Fruit fly (Drosophila melanogaster): ENCODE measurements around the gene mtDNA-helicase.
A peak's percentile ranks its signal among the peaks of the same experiment; 100 is the strongest.

The mtDNA-helicase gene

dm6 chr2L:9897296-9897695, 4.0 kb upstream of the mtDNA-helicase start, which contains the start of gene RpS2 (continued):
- TF ChIP-seq Ssrp (tag; optimal IDR thresholded peaks at IDR 0.05) (no peak), phol (tag; optimal IDR thresholded peaks at IDR 0.05) (peak; percentile 96), Gug (GFP tag; IDR thresholded peaks at IDR 0.05) (peak; percentile 8; the same call in 1 of the 4 replicates), ap (GFP tag; IDR thresholded peaks at IDR 0.05) (no peak), CG4424 (GFP tag; optimal IDR thresholded peaks at IDR 0.05) (no peak), CG10654 (GFP tag; optimal IDR thresholded peaks at IDR 0.05) (no peak), repo (GFP tag; optimal IDR thresholded peaks at IDR 0.05) (no peak), Dek (tag; optimal IDR thresholded peaks at IDR 0.05) (peak; percentile 21), Hey (tag; optimal IDR thresholded peaks at IDR 0.05) (no peak), CG18599 (GFP tag; optimal IDR thresholded peaks at IDR 0.05) (no peak), NC2β (GFP tag; optimal IDR thresholded peaks at IDR 0.05) (peak; percentile 83), CG1647 (GFP tag; optimal IDR thresholded peaks at IDR 0.05) (no peak), CG13775 (GFP tag; optimal IDR thresholded peaks at IDR 0.05) (no peak), Bgb (GFP tag; IDR thresholded peaks at IDR 0.05; ENCODE audit: partially characterized antibody) (peak; percentile 100), CG10565 (GFP tag; optimal IDR thresholded peaks at IDR 0.05) (no peak), odd (GFP tag; optimal IDR thresholded peaks at IDR 0.05) (no peak), CG34376 (GFP tag; optimal IDR thresholded peaks at IDR 0.05) (peak; percentile 50), NK7.1 (GFP tag; optimal IDR thresholded peaks at IDR 0.05) (no peak), CG6854 (GFP tag; optimal IDR thresholded peaks at IDR 0.05) (peak; percentile 26), Ets65A (GFP tag) (no peak), onecut (GFP tag; IDR thresholded peaks at IDR 0.05) (peak; percentile 47; the same call in 1 of the 2 replicates), rib (GFP tag; IDR thresholded peaks at IDR 0.05) (no peak; the same call in 1 of the 2 replicates), mld (GFP tag; IDR thresholded peaks at IDR 0.05; ENCODE audit: partially characterized antibody) (peak; percentile 98), dpn (GFP tag; optimal IDR thresholded peaks at IDR 0.05) (peak; percentile 24 to 26), tio (GFP tag; optimal IDR thresholded peaks at IDR 0.05) (no peak), vvl (GFP tag; IDR thresholded peaks at IDR 0.05) (peak; percentile 69), CG1832 (GFP tag; optimal IDR thresholded peaks at IDR 0.05) (no peak), CG12769 (tag; optimal IDR thresholded peaks at IDR 0.05) (peak; percentile 65), kay (GFP tag; optimal IDR thresholded peaks at IDR 0.05) (no peak), CG32532 (GFP tag; IDR thresholded peaks at IDR 0.05) (peak; percentile 58), Neu2 (GFP tag; optimal IDR thresholded peaks at IDR 0.05; ENCODE audit: borderline replicate concordance) (no peak), zfh2 (GFP tag; optimal IDR thresholded peaks at IDR 0.05) (peak; percentile 11), tna (GFP tag; IDR thresholded peaks at IDR 0.05; ENCODE audit: partially characterized antibody) (peak; percentile 97), vnd (GFP tag; IDR thresholded peaks at IDR 0.05; ENCODE audit: partially characterized antibody) (peak; percentile 98), tup (GFP tag; optimal IDR thresholded peaks at IDR 0.05) (no peak), Opbp (GFP tag; IDR thresholded peaks at IDR 0.05; ENCODE audit: partially characterized antibody) (peak; percentile 100), Hsf (GFP tag; optimal IDR thresholded peaks at IDR 0.05) (peak; percentile 42), sim (GFP tag; IDR thresholded peaks at IDR 0.05) (no peak), CG3065 (GFP tag; optimal IDR thresholded peaks at IDR 0.05) (no peak), ci (GFP tag; IDR thresholded peaks at IDR 0.05) (peak; percentile 69; the same call in 2 of the 3 replicates), HLHmδ (GFP tag; optimal IDR thresholded peaks at IDR 0.05) (peak; percentile 52), dmrt99B (tag; optimal IDR thresholded peaks at IDR 0.05) (no peak), CG31365 (tag; optimal IDR thresholded peaks at IDR 0.05) (no peak), Sry-β (GFP tag; optimal IDR thresholded peaks at IDR 0.05) (peak; percentile 59), Sry-δ (GFP tag; optimal IDR thresholded peaks at IDR 0.05) (peak; percentile 90), lilli (GFP tag; optimal IDR thresholded peaks at IDR 0.05) (peak; percentile 54), Rfx (GFP tag; IDR thresholded peaks at IDR 0.05) (peak; percentile 67), CG18476 (GFP tag; optimal IDR thresholded peaks at IDR 0.05) (no peak), Deaf1 (tag; optimal IDR thresholded peaks at IDR 0.05) (no peak), gro (GFP tag; optimal IDR thresholded peaks at IDR 0.05) (peak; percentile 39), zfh1 (GFP tag; IDR thresholded peaks at IDR 0.05) (no peak)

Data from whole organism, embryonic.